Fruit fly (Drosophila melanogaster) whole organism, embryonic: Measurements from ENCODE around the gene Chd1.

Experiments
- ATbp ChIP-seq: fragments of 200-800 bp; sonication (Bioruptor generic); optimal IDR thresholded peaks from 2 replicates; lab custom pipeline; 2017; ENCODE audit warnings: missing biosample characterization, mild to moderate bottlenecking, missing genetic modification characterization, missing genetic modification reagents
- Abd-B ChIP-seq: fragments of 200-800 bp; sonication (Bioruptor generic); optimal IDR thresholded peaks from 2 replicates; lab custom pipeline; 2018; ENCODE audit warnings: missing biosample characterization, mild to moderate bottlenecking, missing genetic modification characterization, moderate library complexity
- Asciz ChIP-seq: fragments of 200-800 bp; sonication (Bioruptor generic); optimal IDR thresholded peaks from 2 replicates; lab custom pipeline; 2017; ENCODE audit warnings: missing biosample characterization, mild to moderate bottlenecking, missing genetic modification characterization, missing genetic modification reagents
- Awh ChIP-seq: fragments of 200-800 bp; sonication (Bioruptor generic); IDR thresholded peaks from 2 replicates; pipeline ENCODE4, ENCODE4 v1.3.6; 2022; ENCODE audit warnings: missing biosample characterization, missing genetic modification characterization
- B-H2 ChIP-seq: fragments of 200-800 bp; sonication (Bioruptor generic); optimal IDR thresholded peaks from 2 replicates; lab custom pipeline; 2018; ENCODE audit warnings: missing biosample characterization, mild to moderate bottlenecking, missing genetic modification characterization
- CG10267 ChIP-seq: fragments of 200-800 bp; sonication (Bioruptor generic); optimal IDR thresholded peaks from 2 replicates; lab custom pipeline; 2018; ENCODE audit warnings: missing biosample characterization, mild to moderate bottlenecking, missing genetic modification characterization, moderate library complexity
- CG11456 ChIP-seq: fragments of 200-800 bp; sonication (Bioruptor generic); IDR thresholded peaks from 3 replicates; pipeline ENCODE4 v1.3.6; 2022; ENCODE audit warnings: missing biosample characterization, missing genetic modification characterization
- CG11560 ChIP-seq: fragments of 200-800 bp; sonication (Bioruptor generic); IDR thresholded peaks from 3 replicates; pipeline ENCODE4 v1.3.6; 2022; ENCODE audit warnings: missing biosample characterization, missing genetic modification characterization
- CG11696 ChIP-seq: fragments of 200-800 bp; sonication (Bioruptor generic); IDR thresholded peaks from 2 replicates; pipeline ENCODE4 v1.3.6; 2022; ENCODE audit warnings: missing biosample characterization, missing genetic modification characterization
- CG12155 ChIP-seq: fragments of 200-800 bp; sonication (Bioruptor generic); optimal IDR thresholded peaks from 3 replicates; lab custom pipeline; 2016; ENCODE audit warnings: missing biosample characterization, missing genetic modification characterization
- CG12219 ChIP-seq: fragments of 200-800 bp; sonication (Bioruptor generic); optimal IDR thresholded peaks from 3 replicates; lab custom pipeline; 2018; ENCODE audit warnings: missing biosample characterization, mild to moderate bottlenecking, missing genetic modification characterization
- CG17568 ChIP-seq: fragments of 200-800 bp; sonication (Bioruptor generic); optimal IDR thresholded peaks from 2 replicates; lab custom pipeline; 2018; ENCODE audit warnings: missing biosample characterization, mild to moderate bottlenecking, missing genetic modification characterization, moderate library complexity
- CG2120 ChIP-seq: fragments of 200-800 bp; sonication (Bioruptor generic); optimal IDR thresholded peaks from 3 replicates; lab custom pipeline; 2016; ENCODE audit warnings: missing biosample characterization, missing genetic modification characterization
- CG2875 ChIP-seq: fragments of 200-800 bp; sonication (Bioruptor generic); optimal IDR thresholded peaks from 2 replicates; lab custom pipeline; 2017; ENCODE audit warnings: missing biosample characterization, mild to moderate bottlenecking, missing genetic modification characterization, missing genetic modification reagents
- CG2889 ChIP-seq: fragments of 200-800 bp; sonication (Bioruptor generic); IDR thresholded peaks from 3 replicates; pipeline ENCODE4 v1.3.6; 2022; ENCODE audit warnings: missing biosample characterization, missing genetic modification characterization
- CG3281 ChIP-seq: fragments of 200-800 bp; sonication (Bioruptor generic); optimal IDR thresholded peaks from 3 replicates; lab custom pipeline; 2017; ENCODE audit warnings: missing biosample characterization, mild to moderate bottlenecking, missing genetic modification characterization
- CG33557 ChIP-seq: fragments of 200-800 bp; sonication (Bioruptor generic); optimal IDR thresholded peaks from 2 replicates; lab custom pipeline; 2019; ENCODE audit warnings: missing biosample characterization, mild to moderate bottlenecking, missing genetic modification characterization, moderate library complexity
- CG6254 ChIP-seq: fragments of 200-800 bp; sonication (Bioruptor generic); optimal IDR thresholded peaks from 3 replicates; lab custom pipeline; 2017; ENCODE audit warnings: mild to moderate bottlenecking, missing biosample characterization, missing genetic modification reagents, missing genetic modification characterization
- CG6683 ChIP-seq: fragments of 200-800 bp; sonication (Bioruptor generic); optimal IDR thresholded peaks from 2 replicates; lab custom pipeline; 2017; ENCODE audit warnings: missing biosample characterization, mild to moderate bottlenecking, missing genetic modification characterization, missing genetic modification reagents
- CG7372 ChIP-seq: fragments of 200-800 bp; sonication (Bioruptor generic); IDR thresholded peaks from 2 replicates; pipeline ENCODE4 v1.3.6; 2022; ENCODE audit warnings: missing biosample characterization, missing genetic modification characterization
- CG8765 ChIP-seq: fragments of 200-800 bp; sonication (Bioruptor generic); IDR thresholded peaks from 2 replicates; pipeline ENCODE4 v1.3.6; 2022; ENCODE audit warnings: missing biosample characterization, missing genetic modification characterization
- Dfd ChIP-seq, 2 experiments: fragments of >200 bp; optimal IDR thresholded peaks; 2 replicates each; lab custom pipeline; 2017; ENCODE audit warnings: missing biosample characterization in 2 of 2, missing genetic modification characterization in 2 of 2
- Fer1 ChIP-seq: fragments of 200-800 bp; sonication (Bioruptor generic); optimal IDR thresholded peaks from 2 replicates; lab custom pipeline; 2017; ENCODE audit warnings: missing biosample characterization, mild to moderate bottlenecking, missing genetic modification characterization
- Gsc ChIP-seq: fragments of 200-800 bp; sonication (Bioruptor generic); IDR thresholded peaks from 2 replicates; pipeline ENCODE4 v1.3.6; 2022; ENCODE audit warnings: missing biosample characterization, missing genetic modification characterization
- H2.0 ChIP-seq: fragments of 200-800 bp; sonication (Bioruptor generic); IDR thresholded peaks from 2 replicates; pipeline ENCODE4 v1.3.6; 2022; ENCODE audit warnings: missing biosample characterization, missing genetic modification characterization
- HLHmδ ChIP-seq: fragments of 200-800 bp; sonication (Bioruptor generic); optimal IDR thresholded peaks from 2 replicates; lab custom pipeline; 2018; ENCODE audit warnings: missing biosample characterization, mild to moderate bottlenecking, missing genetic modification characterization, moderate library complexity
- HmgZ ChIP-seq: fragments of 200-800 bp; sonication (Bioruptor generic); optimal IDR thresholded peaks from 2 replicates; lab custom pipeline; 2018; ENCODE audit warnings: missing biosample characterization, mild to moderate bottlenecking, missing genetic modification characterization
- Hmx ChIP-seq: fragments of 200-800 bp; sonication (Bioruptor generic); optimal IDR thresholded peaks from 2 replicates; lab custom pipeline; 2016; ENCODE audit warnings: missing biosample characterization, missing genetic modification characterization
- Myb ChIP-seq: fragments of 200-800 bp; sonication (Bioruptor generic); optimal IDR thresholded peaks from 2 replicates; lab custom pipeline; 2016; ENCODE audit warnings: missing biosample characterization, missing genetic modification characterization
- Opbp ChIP-seq: fragments of 200-800 bp; sonication (Bioruptor generic); IDR thresholded peaks from 3 replicates; pipeline ENCODE4 v1.3.6; 2022; ENCODE audit warnings: missing biosample characterization, missing genetic modification characterization; ENCODE audit not compliant: partially characterized antibody
- Poxn ChIP-seq: fragments of 200-800 bp; sonication (Bioruptor generic); IDR thresholded peaks from 2 replicates; pipeline ENCODE4 v1.3.6; 2022; ENCODE audit warnings: missing biosample characterization, missing genetic modification characterization
- Ptx1 ChIP-seq: fragments of 200-800 bp; sonication (Bioruptor generic); IDR thresholded peaks from 2 replicates; pipeline ENCODE4 v1.3.6; 2022; ENCODE audit warnings: missing biosample characterization, missing genetic modification characterization
- Scr ChIP-seq: fragments of 200-800 bp; sonication (Bioruptor generic); IDR thresholded peaks from 2 replicates; pipeline ENCODE4 v1.3.6; 2022; ENCODE audit warnings: missing biosample characterization, missing genetic modification characterization; ENCODE audit not compliant: partially characterized antibody
- Sry-δ ChIP-seq: fragments of 200-800 bp; sonication (Bioruptor generic); optimal IDR thresholded peaks from 2 replicates; lab custom pipeline; 2016; ENCODE audit warnings: missing biosample characterization, missing genetic modification characterization
- al ChIP-seq: fragments of 200-800 bp; sonication (Bioruptor generic); IDR thresholded peaks from 2 replicates; pipeline ENCODE4 v1.3.6; 2022; ENCODE audit warnings: missing biosample characterization, missing genetic modification characterization
- ash1 ChIP-seq: fragments of 200-800 bp; sonication (Bioruptor generic); optimal IDR thresholded peaks from 2 replicates; lab custom pipeline; 2018; ENCODE audit warnings: missing biosample characterization, mild to moderate bottlenecking, missing genetic modification characterization
- az2 ChIP-seq: fragments of 200-800 bp; sonication (Bioruptor generic); optimal IDR thresholded peaks from 3 replicates; lab custom pipeline; 2016; ENCODE audit warnings: missing biosample characterization, missing genetic modification characterization
- br ChIP-seq: fragments of >200 bp; optimal IDR thresholded peaks from 2 replicates; lab custom pipeline; 2017
- cad ChIP-seq: fragments of >200 bp; optimal IDR thresholded peaks from 2 replicates; lab custom pipeline; 2017; ENCODE audit warnings: missing biosample characterization, missing genetic modification characterization
- crc ChIP-seq: fragments of 200-800 bp; sonication (Bioruptor generic); optimal IDR thresholded peaks from 2 replicates; lab custom pipeline; 2016; ENCODE audit warnings: missing biosample characterization, missing genetic modification characterization
- cwo ChIP-seq: fragments of 200-800 bp; sonication (Bioruptor generic); optimal IDR thresholded peaks from 3 replicates; lab custom pipeline; 2017; ENCODE audit warnings: missing biosample characterization, missing genetic modification characterization, mild to moderate bottlenecking, moderate library complexity, missing genetic modification reagents
- grn ChIP-seq: fragments of 200-800 bp; sonication (Bioruptor generic); optimal IDR thresholded peaks from 3 replicates; lab custom pipeline; 2017; ENCODE audit warnings: missing biosample characterization, missing genetic modification characterization
- gsb-n ChIP-seq: fragments of 200-800 bp; sonication (Bioruptor generic); optimal IDR thresholded peaks from 3 replicates; lab custom pipeline; 2018; ENCODE audit warnings: missing biosample characterization, mild to moderate bottlenecking, missing genetic modification characterization
- her ChIP-seq: fragments of 200-800 bp; sonication (Bioruptor generic); optimal IDR thresholded peaks from 2 replicates; lab custom pipeline; 2016; ENCODE audit warnings: missing biosample characterization, missing genetic modification characterization
- insv ChIP-seq, 2 experiments: fragments of 200-800 bp; sonication (Bioruptor generic); optimal IDR thresholded peaks; 3 replicates each; lab custom pipeline; 2016 to 2018; ENCODE audit warnings: missing biosample characterization in 2 of 2, missing genetic modification characterization in 2 of 2
- kah ChIP-seq: fragments of 200-800 bp; sonication (Bioruptor generic); optimal IDR thresholded peaks from 2 replicates; lab custom pipeline; 2018; ENCODE audit warnings: missing biosample characterization, mild to moderate bottlenecking, missing genetic modification characterization
- lov ChIP-seq, 2 experiments: fragments of 200-800 bp in 1 of 2; fragments of >200 bp in 1 of 2; sonication (Bioruptor generic) in 1 of 2; IDR thresholded peaks in 1 of 2; optimal IDR thresholded peaks in 1 of 2; 2 replicates in 1 of 2; 3 replicates in 1 of 2; pipeline versions ENCODE4 v1.3.6 to Lab custom; 2017 to 2022; ENCODE audit warnings: missing biosample characterization in 1 of 2, missing genetic modification characterization in 1 of 2
- slou ChIP-seq: fragments of 200-800 bp; sonication (Bioruptor generic); optimal IDR thresholded peaks from 3 replicates; lab custom pipeline; 2016; ENCODE audit warnings: missing biosample characterization, missing genetic modification characterization
- trem ChIP-seq: fragments of 200-800 bp; optimal IDR thresholded peaks from 3 replicates; lab custom pipeline; 2019; ENCODE audit warnings: missing biosample characterization, mild to moderate bottlenecking, missing genetic modification characterization, moderate library complexity
- ttk ChIP-seq: fragments of 200-800 bp; sonication (Bioruptor generic); IDR thresholded peaks from 2 replicates; pipeline ENCODE4 v2.1.2; 2022; ENCODE audit warnings: missing biosample characterization, missing genetic modification characterization
- unpg ChIP-seq: fragments of 200-800 bp; sonication (Bioruptor generic); optimal IDR thresholded peaks from 3 replicates; lab custom pipeline; 2018; ENCODE audit warnings: missing biosample characterization, mild to moderate bottlenecking, missing genetic modification characterization, moderate library complexity
- zfh1 ChIP-seq: fragments of 200-800 bp; sonication (Bioruptor generic); IDR thresholded peaks from 3 replicates; pipeline ENCODE4 v1.3.6; 2022; ENCODE audit warnings: missing biosample characterization, missing genetic modification characterization

Gene Chd1

DNA sequence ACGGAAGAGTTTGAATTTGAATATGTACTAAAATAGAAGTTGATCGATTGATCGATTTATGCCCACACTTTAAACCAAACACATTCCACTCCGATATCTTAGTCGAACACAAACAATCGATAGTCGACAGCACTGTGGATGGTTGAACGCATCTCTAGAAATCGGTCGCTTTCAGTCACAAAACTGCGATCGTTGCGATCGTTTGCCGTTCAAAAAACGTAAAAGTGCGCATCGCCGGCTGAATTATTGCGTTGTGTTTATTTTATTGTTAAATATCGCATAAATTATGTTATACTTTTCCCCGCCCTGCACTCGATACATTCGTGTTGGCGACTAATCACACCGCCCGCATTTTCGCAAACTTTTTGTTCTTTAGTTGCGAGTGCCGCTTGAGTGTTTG is 11.6 kb upstream of the Chd1 start, which contains the start of gene Ccdc85 (continued):
- TF ChIP-seq CG12155 (GFP tag; lab: Kevin White, UChicago) (no peak), Poxn (GFP tag; lab: Robert Waterston, UW) (no peak), CG11560 (tag; lab: Robert Waterston, UW) (peak; percentile 50; the same call in 1 of the 3 replicates), CG12219 (GFP tag; lab: Kevin White, UChicago) (no peak), Opbp (GFP tag; lab: Robert Waterston, UW) (peak; percentile 96), CG10267 (peak; percentile 51), Hmx (no peak), az2 (no peak), Sry-δ (GFP tag; lab: Kevin White, UChicago) (peak; percentile 95), CG33557 (GFP tag; lab: Kevin White, UChicago) (peak; percentile 7), ttk (no peak), Scr (GFP tag; lab: Robert Waterston, UW) (peak; percentile 92), ATbp (no peak), CG3281 (GFP tag; lab: Kevin White, UChicago) (no peak), B-H2 (GFP tag; lab: Kevin White, UChicago) (peak; percentile 30), HmgZ (peak; percentile 58), zfh1 (no peak), CG2875 (GFP tag; lab: Kevin White, UChicago) (no peak), CG17568 (no peak), lov (optimal IDR thresholded peaks at IDR 0.05; lab: Kevin White, UChicago) (no peak), lov (GFP tag; IDR thresholded peaks at IDR 0.05; lab: Robert Waterston, UW) (0 out of 3 replicates have a peak, but pooled peaks have one; percentile 26), gsb-n (no peak), Fer1 (peak; percentile 28), Gsc (GFP tag; lab: Robert Waterston, UW) (no peak), crc (GFP tag; lab: Kevin White, UChicago) (no peak), cad (GFP tag; lab: Kevin White, UChicago) (no peak), br (lab: Kevin White, UChicago) (no peak), kah (GFP tag; lab: Kevin White, UChicago) (no peak), CG11456 (no peak), slou (GFP tag; lab: Kevin White, UChicago) (no peak), CG2120 (GFP tag; lab: Kevin White, UChicago) (no peak), Abd-B (no peak), grn (GFP tag; lab: Kevin White, UChicago) (no peak), Myb (GFP tag; lab: Kevin White, UChicago) (peak; percentile 97), al (GFP tag; lab: Robert Waterston, UW) (no peak), HLHmδ (GFP tag; lab: Kevin White, UChicago) (peak; percentile 44), CG11696 (no peak), cwo (GFP tag; lab: Kevin White, UChicago) (no peak), unpg (GFP tag; lab: Kevin White, UChicago) (peak; percentile 25), trem (peak; percentile 83), ash1 (GFP tag; lab: Kevin White, UChicago) (no peak), Ptx1 (GFP tag; lab: Robert Waterston, UW) (no peak), Awh (no peak), CG6254 (GFP tag; lab: Kevin White, UChicago) (no peak), CG7372 (no peak), insv (GFP tag; optimal IDR thresholded peaks at IDR 0.05; lab: Kevin White, UChicago) (no peak), Asciz (no peak), CG2889 (GFP tag; lab: Robert Waterston, UW) (no peak), CG8765 (GFP tag; lab: Robert Waterston, UW) (no peak), CG6683 (GFP tag; lab: Kevin White, UChicago) (no peak), H2.0 (GFP tag; lab: Robert Waterston, UW) (no peak), Dfd (GFP tag; optimal IDR thresholded peaks at IDR 0.05; lab: Kevin White, UChicago) (no peak), her (peak; percentile 47)
